Worm (Caenorhabditis elegans) whole organism, young adult: ENCODE data around the gene srh-131.

ENCODE experiments used
- B0336.3 ChIP-seq: fragments of 200-800 bp; sonication (Bioruptor generic); IDR thresholded peaks from 2 replicates; pipeline ENCODE4 v1.3.6; 2022; ENCODE audit warnings: missing genetic modification characterization, missing compliant biosample characterization
- C06A6.2 ChIP-seq: fragments of 200-800 bp; sonication (Bioruptor generic); conservative IDR thresholded peaks from 2 replicates; pipeline ENCODE4 v1.3.6; 2022; ENCODE audit warnings: missing genetic modification characterization, missing compliant biosample characterization
- D2030.7 ChIP-seq: fragments of 200-800 bp; sonication (Bioruptor generic); IDR thresholded peaks from 2 replicates; pipeline ENCODE4 v1.3.6; 2022; ENCODE audit warnings: missing genetic modification reagents, missing genetic modification characterization, missing compliant biosample characterization
- F22D6.2 ChIP-seq: sonication (generic microtip); optimal IDR thresholded peaks from 2 replicates; lab custom pipeline; 2016; ENCODE audit warnings: mild to moderate bottlenecking, missing genetic modification characterization, missing compliant biosample characterization
- F39B2.1 ChIP-seq: fragments of 200-800 bp; sonication (Bioruptor generic); IDR thresholded peaks from 2 replicates; pipeline ENCODE4 v1.3.6; 2022; ENCODE audit warnings: missing genetic modification reagents, missing genetic modification characterization, missing compliant biosample characterization
- F49E8.2 ChIP-seq: sonication (generic microtip); optimal IDR thresholded peaks from 3 replicates; lab custom pipeline; 2017; ENCODE audit warnings: missing genetic modification characterization, mild to moderate bottlenecking, missing compliant biosample characterization, antibody characterized with exemption, moderate library complexity; ENCODE audit not compliant: insufficient read depth
- F52B5.7 ChIP-seq: sonication (generic microtip); optimal IDR thresholded peaks from 2 replicates; lab custom pipeline; 2016; ENCODE audit warnings: mild to moderate bottlenecking, missing genetic modification characterization, missing compliant biosample characterization
- F55B11.4 ChIP-seq: sonication (generic microtip); optimal IDR thresholded peaks from 2 replicates; lab custom pipeline; 2016; ENCODE audit warnings: missing compliant biosample characterization, missing genetic modification characterization, borderline replicate concordance; ENCODE audit not compliant: insufficient read depth
- Y53F4B.3 ChIP-seq: fragments of 200-800 bp; sonication (Bioruptor generic); IDR thresholded peaks from 2 replicates; pipeline ENCODE4 v1.3.6; 2022; ENCODE audit warnings: missing genetic modification reagents, missing genetic modification characterization, missing compliant biosample characterization
- Y67H2A.10 ChIP-seq: fragments of 200-800 bp; sonication (Bioruptor generic); conservative IDR thresholded peaks from 2 replicates; pipeline ENCODE4 v1.3.6; 2022; ENCODE audit warnings: missing genetic modification reagents, missing genetic modification characterization, missing compliant biosample characterization
- akir-1 ChIP-seq: fragments of 200-800 bp; sonication (Bioruptor generic); optimal IDR thresholded peaks from 2 replicates; lab custom pipeline; 2018; ENCODE audit warnings: mild to moderate bottlenecking, missing genetic modification characterization, moderate library complexity, missing compliant biosample characterization
- ama-1 ChIP-seq, 3 experiments: fragments of 150-350 bp in 1 of 3; sonication (generic microtip) in 2 of 3; optimal IDR thresholded peaks; 2 replicates each; lab custom pipeline; 2014 to 2018; ENCODE audit warnings: missing biosample characterization in 2 of 3, missing genetic modification characterization in 2 of 3, missing genetic modification reagents in 2 of 3
- aptf-2 ChIP-seq: fragments of 200-800 bp; sonication (Bioruptor generic); conservative IDR thresholded peaks from 2 replicates; pipeline ENCODE4 v1.3.6; 2022; ENCODE audit warnings: missing genetic modification reagents, missing genetic modification characterization, missing compliant biosample characterization
- atf-7 ChIP-seq: sonication (generic microtip); optimal IDR thresholded peaks from 2 replicates; lab custom pipeline; 2017; ENCODE audit warnings: mild to moderate bottlenecking, missing genetic modification characterization, missing compliant biosample characterization
- attf-5 ChIP-seq: fragments of 200-800 bp; sonication (Bioruptor generic); optimal IDR thresholded peaks from 2 replicates; lab custom pipeline; 2018; ENCODE audit warnings: mild to moderate bottlenecking, missing genetic modification characterization, missing compliant biosample characterization
- bed-1 ChIP-seq: fragments of 200-800 bp; sonication (Bioruptor generic); IDR thresholded peaks from 2 replicates; pipeline ENCODE4 v1.3.6; 2022; ENCODE audit warnings: missing genetic modification reagents, missing genetic modification characterization, missing compliant biosample characterization
- ccch-3 ChIP-seq: fragments of 200-800 bp; sonication (Bioruptor generic); optimal IDR thresholded peaks from 2 replicates; lab custom pipeline; 2018; ENCODE audit warnings: mild to moderate bottlenecking, missing genetic modification characterization, missing compliant biosample characterization
- cebp-1 ChIP-seq, 2 experiments: fragments of 200-800 bp in 1 of 2; sonication (Bioruptor generic) in 1 of 2; sonication (generic microtip) in 1 of 2; IDR thresholded peaks in 1 of 2; optimal IDR thresholded peaks in 1 of 2; 2 replicates each; pipeline versions ENCODE4 v1.3.6 to Lab custom; 2017 to 2022; ENCODE audit warnings: missing compliant biosample characterization in 2 of 2, missing genetic modification characterization in 2 of 2, mild to moderate bottlenecking in 1 of 2, missing genetic modification reagents in 1 of 2, moderate library complexity in 1 of 2
- ceh-40 ChIP-seq: fragments of 200-800 bp; sonication (Bioruptor generic); IDR thresholded peaks from 2 replicates; pipeline ENCODE4 v1.3.6; 2022; ENCODE audit warnings: missing genetic modification characterization, missing compliant biosample characterization
- ceh-58 ChIP-seq: fragments of 200-800 bp; sonication (Bioruptor generic); IDR thresholded peaks from 2 replicates; pipeline ENCODE4 v1.3.6; 2022; ENCODE audit warnings: missing genetic modification characterization, missing compliant biosample characterization
- ceh-79 ChIP-seq: sonication (generic microtip); optimal IDR thresholded peaks from 2 replicates; lab custom pipeline; 2017; ENCODE audit warnings: mild to moderate bottlenecking, missing genetic modification characterization, missing compliant biosample characterization
- dox-1 ChIP-seq: fragments of 200-800 bp; sonication (Bioruptor generic); IDR thresholded peaks from 2 replicates; pipeline ENCODE4 v1.3.6; 2022; ENCODE audit warnings: missing genetic modification reagents, missing genetic modification characterization, missing compliant biosample characterization
- efl-1 ChIP-seq: fragments of 150-350 bp; optimal IDR thresholded peaks from 2 replicates; lab custom pipeline; 2014; ENCODE audit warnings: missing biosample characterization, missing genetic modification reagents, missing genetic modification characterization
- egl-18 ChIP-seq: fragments of 200-800 bp; sonication (Bioruptor generic); IDR thresholded peaks from 2 replicates; pipeline ENCODE4 v1.3.6; 2022; ENCODE audit warnings: missing genetic modification reagents, missing genetic modification characterization, missing compliant biosample characterization
- egl-44 ChIP-seq: fragments of 200-800 bp; sonication (Bioruptor generic); IDR thresholded peaks from 2 replicates; pipeline ENCODE4 v1.3.6; 2022; ENCODE audit warnings: missing genetic modification reagents, missing genetic modification characterization, missing compliant biosample characterization
- him-1 ChIP-seq: sonication (generic microtip); optimal IDR thresholded peaks from 2 replicates; lab custom pipeline; 2016; ENCODE audit warnings: missing genotype, missing genetic modification reagents, missing genetic modification characterization, missing compliant biosample characterization
- hlh-12 ChIP-seq: sonication (generic microtip); optimal IDR thresholded peaks from 2 replicates; lab custom pipeline; 2016; ENCODE audit warnings: missing genetic modification characterization, missing compliant biosample characterization
- hmg-1.2 ChIP-seq: fragments of 200-800 bp; sonication (Bioruptor generic); IDR thresholded peaks from 2 replicates; pipeline ENCODE4 v1.3.6; 2022; ENCODE audit warnings: missing genetic modification reagents, missing genetic modification characterization, missing compliant biosample characterization
- let-607 ChIP-seq, 2 experiments: fragments of 200-800 bp in 1 of 2; sonication (Bioruptor generic) in 1 of 2; sonication (generic microtip) in 1 of 2; optimal IDR thresholded peaks; 2 replicates each; lab custom pipeline; 2016 to 2018; ENCODE audit warnings: mild to moderate bottlenecking in 2 of 2, missing compliant biosample characterization in 2 of 2, missing genetic modification characterization in 2 of 2, moderate library complexity in 2 of 2, missing genotype in 1 of 2
- lin-26 ChIP-seq: fragments of 200-800 bp; sonication (Bioruptor generic); IDR thresholded peaks from 2 replicates; pipeline ENCODE4 v1.3.6; 2022; ENCODE audit warnings: missing genetic modification reagents, missing genetic modification characterization, missing compliant biosample characterization
- lir-1 ChIP-seq: fragments of 200-800 bp; sonication (Bioruptor generic); conservative IDR thresholded peaks from 2 replicates; pipeline ENCODE4 v1.3.6; 2022; ENCODE audit warnings: missing genetic modification reagents, missing genetic modification characterization, missing compliant biosample characterization
- nfya-2 ChIP-seq: fragments of 200-800 bp; sonication (Bioruptor generic); IDR thresholded peaks from 2 replicates; pipeline ENCODE4 v1.3.6; 2022; ENCODE audit warnings: missing genetic modification reagents, missing genetic modification characterization, missing compliant biosample characterization
- nfyb-1 ChIP-seq: fragments of 200-800 bp; sonication (Bioruptor generic); IDR thresholded peaks from 2 replicates; pipeline ENCODE4 v1.3.6; 2022; ENCODE audit warnings: missing genetic modification reagents, missing genetic modification characterization, missing compliant biosample characterization
- rpc-1 ChIP-seq, 2 experiments: fragments of 150-350 bp in 1 of 2; sonication (generic microtip) in 1 of 2; optimal IDR thresholded peaks; 2 replicates each; lab custom pipeline; 2014 to 2018; ENCODE audit warnings: missing biosample characterization in 1 of 2, missing genetic modification characterization in 1 of 2, missing genetic modification reagents in 1 of 2, missing genotype in 1 of 2
- sdz-38 ChIP-seq: sonication (generic microtip); optimal IDR thresholded peaks from 2 replicates; lab custom pipeline; 2016; ENCODE audit warnings: missing genotype, missing genetic modification characterization, missing compliant biosample characterization
- snpc-1.3 ChIP-seq: sonication (generic microtip); optimal IDR thresholded peaks from 2 replicates; lab custom pipeline; 2017; ENCODE audit warnings: missing genetic modification characterization, mild to moderate bottlenecking, missing compliant biosample characterization, antibody characterized with exemption, moderate library complexity, missing genotype, missing genetic modification reagents; ENCODE audit not compliant: insufficient read depth
- tbp1 ChIP-seq: fragments of 200-800 bp; sonication (Bioruptor generic); optimal IDR thresholded peaks from 2 replicates; lab custom pipeline; 2018; ENCODE audit warnings: mild to moderate bottlenecking, missing genetic modification characterization, missing compliant biosample characterization
- tlf-1 ChIP-seq: fragments of 200-800 bp; sonication (Bioruptor generic); optimal IDR thresholded peaks from 2 replicates; lab custom pipeline; 2018; ENCODE audit warnings: mild to moderate bottlenecking, missing genetic modification characterization, missing compliant biosample characterization
- xnd-1 ChIP-seq: sonication (generic microtip); optimal IDR thresholded peaks from 2 replicates; lab custom pipeline; 2016; ENCODE audit warnings: missing genotype, missing genetic modification reagents, missing genetic modification characterization, missing compliant biosample characterization
- zim-3 ChIP-seq: sonication (generic microtip); optimal IDR thresholded peaks from 2 replicates; lab custom pipeline; 2017; ENCODE audit warnings: mild to moderate bottlenecking, missing genetic modification characterization, moderate library complexity, missing compliant biosample characterization
- ztf-18 ChIP-seq: sonication (generic microtip); optimal IDR thresholded peaks from 2 replicates; lab custom pipeline; 2016; ENCODE audit warnings: missing genotype, mild to moderate bottlenecking, missing genetic modification characterization, missing compliant biosample characterization
- ztf-26 ChIP-seq: sonication (generic microtip); optimal IDR thresholded peaks from 2 replicates; lab custom pipeline; 2017; ENCODE audit warnings: missing genetic modification characterization, missing compliant biosample characterization

Gene srh-131

ce11 chrV:17005189-17005588, at the start of gene srh-131:
Gene srh-131, plus strand, starts transcription at chrV:17005489.
- no peak for TF ChIP-seq ama-1 (optimal IDR thresholded peaks at IDR 0.05; lab: Kevin White, UChicago)
- TF ChIP-seq ama-1 (GFP tag; optimal IDR thresholded peaks at IDR 0.05; lab: Kevin White, UChicago), result no peak
- TF ChIP-seq egl-44 (GFP tag; lab: Robert Waterston, UW), result no peak
- TF ChIP-seq ceh-79 (tag; lab: Kevin White, UChicago), result no peak

- TF ChIP-seq C06A6.2 (GFP tag; lab: Robert Waterston, UW), result no peak
- TF ChIP-seq ceh-40 (GFP tag; lab: Robert Waterston, UW), result no peak
- no peak for TF ChIP-seq F55B11.4 (tag; lab: Kevin White, UChicago)
- TF ChIP-seq nfya-2, result no peak
- TF ChIP-seq efl-1 (GFP tag; lab: Kevin White, UChicago), result no peak
- TF ChIP-seq bed-1, result no peak
- no peak for TF ChIP-seq atf-7 (tag; lab: Kevin White, UChicago)
- TF ChIP-seq, all 124 proteins: peak for 0
These were observed 49.1 kb upstream of the srh-131 start, which contains the start of gene clec-239 for ce11 chrV:16956229-16956628. Gene clec-239, plus strand, starts transcription at chrV:16956529.

ce11 chrV:16958975-16959374, 46.3 kb upstream of the srh-131 start:
- TF ChIP-seq nfyb-1 (GFP tag; lab: Robert Waterston, UW) (peak; percentile 15; the same call in 1 of the 2 replicates), cebp-1 (GFP tag; IDR thresholded peaks at IDR 0.05; lab: Robert Waterston, UW) (no peak), cebp-1 (tag; optimal IDR thresholded peaks at IDR 0.05; lab: Kevin White, UChicago) (no peak), aptf-2 (GFP tag; lab: Robert Waterston, UW) (no peak)

ce11 chrV:16965655-16966054, 39.6 kb upstream of the srh-131 start, which contains the start of gene efl-1:
Gene efl-1, minus strand, starts transcription at chrV:16965675.
- TF ChIP-seq hlh-12 (tag; lab: Kevin White, UChicago), result no peak
- TF ChIP-seq zim-3 (tag; lab: Kevin White, UChicago), result no peak
- TF ChIP-seq nfyb-1 (GFP tag; lab: Robert Waterston, UW), result peak; percentile 84
- TF ChIP-seq F52B5.7 (tag; lab: Kevin White, UChicago), result no peak
- TF ChIP-seq B0336.3 (GFP tag; lab: Robert Waterston, UW), result peak; percentile 67; the same call in 1 of the 2 replicates
- no peak for TF ChIP-seq Y67H2A.10 (GFP tag; lab: Robert Waterston, UW)
- no peak for TF ChIP-seq F39B2.1 (GFP tag; lab: Robert Waterston, UW)
- TF ChIP-seq bed-1, result no peak
- TF ChIP-seq akir-1 (GFP tag; lab: Kevin White, UChicago), result no peak
- peak; percentile 20 for TF ChIP-seq xnd-1 (tag; lab: Kevin White, UChicago)
- peak; percentile 43; the same call in 1 of the 2 replicates for TF ChIP-seq lir-1 (GFP tag; lab: Robert Waterston, UW)
- TF ChIP-seq attf-5 (GFP tag; lab: Kevin White, UChicago), result peak; percentile 96
- peak; percentile 85 for TF ChIP-seq D2030.7 (GFP tag; lab: Robert Waterston, UW)
- TF ChIP-seq lin-26, result no peak
- 0 out of 2 replicates have a peak, but pooled peaks have one; percentile 38 for TF ChIP-seq Y53F4B.3 (GFP tag; lab: Robert Waterston, UW)
- TF ChIP-seq F49E8.2 (tag; lab: Kevin White, UChicago), result no peak
- TF ChIP-seq let-607 (tag; optimal IDR thresholded peaks at IDR 0.05; lab: Kevin White, UChicago), result peak in 1 of 2 experiments; percentile 22
- TF ChIP-seq dox-1 (GFP tag; lab: Robert Waterston, UW), result peak; percentile 85
- TF ChIP-seq him-1, result peak; percentile 28
- TF ChIP-seq snpc-1.3 (tag; lab: Kevin White, UChicago), result peak; percentile 49
- no peak for TF ChIP-seq egl-18 (GFP tag; lab: Robert Waterston, UW)
- TF ChIP-seq F22D6.2 (tag; lab: Kevin White, UChicago), result no peak
- peak; percentile 59 for TF ChIP-seq tlf-1 (GFP tag; lab: Kevin White, UChicago)
- TF ChIP-seq ztf-26, result peak; percentile 52
- TF ChIP-seq ccch-3 (GFP tag; lab: Kevin White, UChicago), result no peak
- TF ChIP-seq ceh-58 (GFP tag; lab: Robert Waterston, UW), result no peak
- TF ChIP-seq tbp1 (GFP tag; lab: Kevin White, UChicago), result peak; percentile 68
- TF ChIP-seq ztf-18 (tag; lab: Kevin White, UChicago), result no peak
- TF ChIP-seq sdz-38, result no peak
- peak; percentile 99 for TF ChIP-seq hmg-1.2 (GFP tag; lab: Robert Waterston, UW)
- TF ChIP-seq rpc-1 (optimal IDR thresholded peaks at IDR 0.05; lab: Kevin White, UChicago), result no peak
- TF ChIP-seq rpc-1 (tag; optimal IDR thresholded peaks at IDR 0.05; lab: Kevin White, UChicago), result no peak
